Fruit fly (Drosophila melanogaster): Measurements from ENCODE around the gene GILT2.

GILT2 gene

DNA sequence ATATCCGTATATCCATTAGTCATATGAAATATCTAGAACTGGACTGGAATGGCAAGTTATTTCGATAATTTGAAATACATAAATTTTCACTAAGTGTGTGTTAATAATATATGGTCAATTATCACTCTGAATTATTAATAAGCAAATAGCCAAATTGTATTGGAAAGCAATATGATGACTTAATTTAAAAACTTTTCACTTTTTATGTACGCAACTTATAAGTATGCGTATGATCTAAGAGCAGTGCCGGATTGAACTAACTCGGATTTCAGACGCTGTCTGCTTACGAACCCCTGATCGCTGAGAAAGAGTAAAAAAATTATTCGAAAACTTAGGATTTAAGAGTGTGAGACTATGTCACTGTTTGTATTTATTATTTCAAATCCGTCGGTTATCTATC lies 42.8 kb downstream of the GILT2 start, which contains the start of gene CG10232:
Gene CG10232, minus strand, starts transcription at position 101 of the 400 bp plus-strand sequence.
- no peak for TF ChIP-seq CG14050 (GFP tag; IDR thresholded peaks at IDR 0.05)
- TF ChIP-seq tll (GFP tag; optimal IDR thresholded peaks at IDR 0.05) = no peak
- TF ChIP-seq HLH4C (GFP tag; IDR thresholded peaks at IDR 0.05; ENCODE audit: partially characterized antibody) = no peak
- TF ChIP-seq CkIIα-i1 (GFP tag; IDR thresholded peaks at IDR 0.05) = no peak
- TF ChIP-seq CG32767 (GFP tag; IDR thresholded peaks at IDR 0.05) = no peak
- TF ChIP-seq Max (GFP tag; optimal IDR thresholded peaks at IDR 0.05) = no peak
- TF ChIP-seq sqz (GFP tag; optimal IDR thresholded peaks at IDR 0.05) = no peak
- TF ChIP-seq sd (tag; optimal IDR thresholded peaks at IDR 0.05) = no peak
- no peak for TF ChIP-seq stwl (tag; optimal IDR thresholded peaks at IDR 0.05)
- TF ChIP-seq zf30C (GFP tag; optimal IDR thresholded peaks at IDR 0.05) = no peak
- no peak for TF ChIP-seq CG12744 (GFP tag; optimal IDR thresholded peaks at IDR 0.05)
- TF ChIP-seq Jarid2 (GFP tag; optimal IDR thresholded peaks at IDR 0.05) = no peak
- TF ChIP-seq CG9817 (tag; optimal IDR thresholded peaks at IDR 0.05) = no peak
- TF ChIP-seq Fer2 (tag; optimal IDR thresholded peaks at IDR 0.05) = no peak
- no peak for TF ChIP-seq jing (GFP tag; optimal IDR thresholded peaks at IDR 0.05)
- no peak for TF ChIP-seq CG7987 (GFP tag; optimal IDR thresholded peaks at IDR 0.05)
- no peak for TF ChIP-seq ab (GFP tag; optimal IDR thresholded peaks at IDR 0.05)
- no peak for TF ChIP-seq CG43689 (GFP tag; IDR thresholded peaks at IDR 0.05)
- no peak for TF ChIP-seq CG2120 (GFP tag; optimal IDR thresholded peaks at IDR 0.05)
- TF ChIP-seq Hr3 (GFP tag; optimal IDR thresholded peaks at IDR 0.05) = no peak

- TF ChIP-seq trh (GFP tag; optimal IDR thresholded peaks at IDR 0.05) = no peak
- no peak for TF ChIP-seq CG9727 (GFP tag; optimal IDR thresholded peaks at IDR 0.05)
- TF ChIP-seq slbo (GFP tag; IDR thresholded peaks at IDR 0.05) = peak; percentile 56
- TF ChIP-seq Fer1 (GFP tag; optimal IDR thresholded peaks at IDR 0.05) = no peak
- TF ChIP-seq CG13775 (GFP tag; optimal IDR thresholded peaks at IDR 0.05) = peak; percentile 3
- TF ChIP-seq tup (GFP tag; optimal IDR thresholded peaks at IDR 0.05) = no peak
- no peak for TF ChIP-seq row (GFP tag; IDR thresholded peaks at IDR 0.05)
- no peak for TF ChIP-seq fu2 (GFP tag; optimal IDR thresholded peaks at IDR 0.05)
- no peak for TF ChIP-seq sens (GFP tag)
- no peak for TF ChIP-seq CG7556 (GFP tag; optimal IDR thresholded peaks at IDR 0.05)
- TF ChIP-seq CG7271 (tag; optimal IDR thresholded peaks at IDR 0.05) = no peak
- TF ChIP-seq CG14014 (GFP tag; IDR thresholded peaks at IDR 0.05) = no peak
- TF ChIP-seq BtbVII (GFP tag; optimal IDR thresholded peaks at IDR 0.05) = no peak
- TF ChIP-seq CG4707 (GFP tag; optimal IDR thresholded peaks at IDR 0.05) = no peak
- TF ChIP-seq CG6791 (GFP tag; IDR thresholded peaks at IDR 0.05; ENCODE audit: partially characterized antibody) = no peak
- no peak for TF ChIP-seq CG7786 (GFP tag; optimal IDR thresholded peaks at IDR 0.05)
- no peak for TF ChIP-seq E2f1 (GFP tag; IDR thresholded peaks at IDR 0.05)
- no peak for TF ChIP-seq Trl (optimal IDR thresholded peaks at IDR 0.05)
- peak; percentile 19 for TF ChIP-seq Trl (GFP tag; optimal IDR thresholded peaks at IDR 0.05)
- no peak for TF ChIP-seq H2.0 (GFP tag; IDR thresholded peaks at IDR 0.05)
- no peak for TF ChIP-seq Doc2 (GFP tag; IDR thresholded peaks at IDR 0.05)
- TF ChIP-seq CG10267 (tag; optimal IDR thresholded peaks at IDR 0.05) = peak; percentile 42
- TF ChIP-seq Ets97D (GFP tag; optimal IDR thresholded peaks at IDR 0.05) = peak; percentile 2
- peak; percentile 7 for TF ChIP-seq Hr3 (GFP tag; optimal IDR thresholded peaks at IDR 0.05)
- no peak for TF ChIP-seq CG17385 (GFP tag; optimal IDR thresholded peaks at IDR 0.05)
- TF ChIP-seq Hr78 (GFP tag; optimal IDR thresholded peaks at IDR 0.05) = no peak
- no peak for TF ChIP-seq oc (tag; optimal IDR thresholded peaks at IDR 0.05)
- peak; percentile 0 for TF ChIP-seq Deaf1 (tag; optimal IDR thresholded peaks at IDR 0.05)
- TF ChIP-seq CG12769 (tag; optimal IDR thresholded peaks at IDR 0.05) = peak; percentile 24
- no peak for TF ChIP-seq CG43689 (GFP tag; IDR thresholded peaks at IDR 0.05)
- peak; percentile 21 for TF ChIP-seq ind (GFP tag; optimal IDR thresholded peaks at IDR 0.05)
- no peak for TF ChIP-seq CG11723 (GFP tag; optimal IDR thresholded peaks at IDR 0.05)
- no peak for TF ChIP-seq CG4730 (GFP tag; IDR thresholded peaks at IDR 0.05)
- no peak for TF ChIP-seq cas (GFP tag; IDR thresholded peaks at IDR 0.05)
Measured at dm6 chr3R:23721936-23722335, 43.2 kb downstream of the GILT2 start.
